Worm (Caenorhabditis elegans): ENCODE data around the gene hsp-25.

The hsp-25 gene

ce11 chrX:6029075-6029474 lies 10.4 kb downstream of the hsp-25 start:
- TF ChIP-seq ets-7 (tag; optimal IDR thresholded peaks at IDR 0.05) = no peak
- TF ChIP-seq ceh-13 (GFP tag; optimal IDR thresholded peaks at IDR 0.05) = no peak
- TF ChIP-seq hnd-1 (tag; optimal IDR thresholded peaks at IDR 0.05) = no peak
- no peak for TF ChIP-seq sea-1 (GFP tag; conservative IDR thresholded peaks at IDR 0.05)
- no peak for TF ChIP-seq tbx-11 (GFP tag; IDR thresholded peaks at IDR 0.05)
- no peak for TF ChIP-seq hmbx-1 (tag; optimal IDR thresholded peaks at IDR 0.05)
- TF ChIP-seq aly-1 (tag; optimal IDR thresholded peaks at IDR 0.05) = no peak
- TF ChIP-seq hmg-4 (GFP tag; optimal IDR thresholded peaks at IDR 0.05) = no peak
- TF ChIP-seq ceh-36 (tag; optimal IDR thresholded peaks at IDR 0.05) = no peak
- TF ChIP-seq ama-1 (optimal IDR thresholded peaks at IDR 0.05) = no peak
- no peak for TF ChIP-seq tbx-37 (GFP tag; conservative IDR thresholded peaks at IDR 0.05)
- TF ChIP-seq pes-1 (GFP tag; IDR thresholded peaks at IDR 0.05) = no peak
- TF ChIP-seq F13C5.2 (tag; optimal IDR thresholded peaks at IDR 0.05) = no peak
- no peak for TF ChIP-seq flt-1 (GFP tag; IDR thresholded peaks at IDR 0.05)
- no peak for TF ChIP-seq scrt-1 (GFP tag; IDR thresholded peaks at IDR 0.05)
- TF ChIP-seq tra-4 (tag; optimal IDR thresholded peaks at IDR 0.05) = no peak
- no peak for TF ChIP-seq B0310.2 (tag; optimal IDR thresholded peaks at IDR 0.05)

DNA sequence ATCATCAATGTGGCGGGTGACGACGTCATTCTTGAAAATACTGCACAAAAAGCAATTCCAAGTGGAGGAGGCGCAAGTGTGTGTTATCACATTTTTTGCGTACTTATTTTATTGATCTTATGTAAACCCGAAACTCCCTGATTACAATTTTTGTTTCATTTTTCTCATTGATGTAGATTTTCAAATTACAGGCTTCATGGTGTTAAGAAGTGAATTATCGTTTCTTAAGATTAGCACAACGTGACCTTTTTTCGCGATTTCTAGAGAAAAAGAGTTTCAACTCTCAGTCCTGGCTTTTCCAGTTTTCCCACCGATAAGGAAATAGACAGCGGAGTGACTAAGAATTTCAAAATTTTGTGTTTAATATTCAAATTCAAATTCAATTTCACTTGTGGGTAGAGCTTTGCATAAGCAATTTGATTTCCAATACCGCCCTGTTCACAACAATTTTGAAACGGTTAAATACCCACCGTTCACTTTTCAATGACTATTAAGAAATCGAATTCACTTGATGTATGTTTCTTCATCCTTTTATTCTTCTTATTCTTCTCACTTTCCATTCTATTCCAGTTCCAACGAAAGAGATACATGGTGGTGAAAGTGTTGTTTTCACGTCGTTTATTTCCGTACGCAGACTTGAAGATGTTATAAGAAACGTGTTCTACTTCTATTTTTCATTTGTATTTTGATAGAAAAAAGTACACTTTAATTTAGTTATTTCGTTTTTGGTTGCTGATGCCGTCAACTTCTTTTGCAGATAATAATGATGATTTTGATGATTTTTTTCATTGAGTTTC lies 12.5 kb downstream of the hsp-25 start:
- TF ChIP-seq pes-1 (GFP tag; IDR thresholded peaks at IDR 0.05) = no peak
- no peak for TF ChIP-seq hmbx-1 (tag; optimal IDR thresholded peaks at IDR 0.05)
- TF ChIP-seq ceh-36 (tag; optimal IDR thresholded peaks at IDR 0.05) = no peak
- no peak for TF ChIP-seq tra-4 (tag; optimal IDR thresholded peaks at IDR 0.05)
- TF ChIP-seq F13C5.2 (tag; optimal IDR thresholded peaks at IDR 0.05) = no peak

ce11 chrX:6024977-6025376 lies 14.5 kb downstream of the hsp-25 start:
- no peak for TF ChIP-seq ama-1 (optimal IDR thresholded peaks at IDR 0.05)
- no peak for TF ChIP-seq aly-1 (tag; optimal IDR thresholded peaks at IDR 0.05)
- TF ChIP-seq hnd-1 (tag; optimal IDR thresholded peaks at IDR 0.05) = no peak
- TF ChIP-seq tbx-37 (GFP tag; conservative IDR thresholded peaks at IDR 0.05) = no peak
- TF ChIP-seq flt-1 (GFP tag; IDR thresholded peaks at IDR 0.05) = no peak

- TF ChIP-seq F13C5.2 (tag; optimal IDR thresholded peaks at IDR 0.05) (no peak), tra-4 (tag; optimal IDR thresholded peaks at IDR 0.05) (no peak), scrt-1 (GFP tag; IDR thresholded peaks at IDR 0.05) (no peak), hmbx-1 (tag; optimal IDR thresholded peaks at IDR 0.05) (no peak), sea-1 (GFP tag; conservative IDR thresholded peaks at IDR 0.05) (no peak), ama-1 (optimal IDR thresholded peaks at IDR 0.05) (no peak), pes-1 (GFP tag; IDR thresholded peaks at IDR 0.05) (no peak), hnd-1 (tag; optimal IDR thresholded peaks at IDR 0.05) (no peak)
Observed at ce11 chrX:6022469-6022868, 17.0 kb downstream of the hsp-25 start, which contains the start of gene lelo-3. Gene lelo-3 (minus strand): TSS chrX:6022569.

DNA sequence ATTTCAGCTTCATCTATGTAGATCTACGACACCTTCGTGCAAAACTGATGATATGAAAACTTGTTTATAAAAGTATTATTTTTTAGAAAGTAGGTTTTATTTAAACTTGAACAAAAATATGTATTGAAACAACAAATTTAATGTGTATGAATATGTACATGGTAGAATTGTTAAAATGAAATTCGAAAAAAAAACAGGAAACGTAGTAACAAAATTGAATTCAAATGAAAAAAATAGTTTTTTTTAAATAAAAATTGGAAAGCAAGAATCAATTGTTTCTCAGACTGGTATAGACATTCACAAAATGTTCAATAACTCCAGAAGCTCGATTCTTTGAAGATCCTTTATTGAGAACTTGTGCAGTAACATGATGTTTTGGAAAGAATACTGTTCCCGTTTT lies 18.7 kb downstream of the hsp-25 start:
- TF ChIP-seq ceh-13 (GFP tag; optimal IDR thresholded peaks at IDR 0.05) = no peak
- no peak for TF ChIP-seq scrt-1 (GFP tag; IDR thresholded peaks at IDR 0.05)
- no peak for TF ChIP-seq pes-1 (GFP tag; IDR thresholded peaks at IDR 0.05)
- TF ChIP-seq aly-1 (tag; optimal IDR thresholded peaks at IDR 0.05) = no peak
- no peak for TF ChIP-seq tra-4 (tag; optimal IDR thresholded peaks at IDR 0.05)
- no peak for TF ChIP-seq flt-1 (GFP tag; IDR thresholded peaks at IDR 0.05)
- no peak for TF ChIP-seq ama-1 (optimal IDR thresholded peaks at IDR 0.05)
- TF ChIP-seq hnd-1 (tag; optimal IDR thresholded peaks at IDR 0.05) = no peak
- TF ChIP-seq ceh-36 (tag; optimal IDR thresholded peaks at IDR 0.05) = no peak
- no peak for TF ChIP-seq B0310.2 (tag; optimal IDR thresholded peaks at IDR 0.05)

- TF ChIP-seq tra-4 (tag; optimal IDR thresholded peaks at IDR 0.05) = no peak
- TF ChIP-seq ama-1 (optimal IDR thresholded peaks at IDR 0.05) = no peak
- no peak for TF ChIP-seq ets-7 (tag; optimal IDR thresholded peaks at IDR 0.05)
- no peak for TF ChIP-seq sea-1 (GFP tag; conservative IDR thresholded peaks at IDR 0.05)
- TF ChIP-seq B0310.2 (tag; optimal IDR thresholded peaks at IDR 0.05) = no peak
- no peak for TF ChIP-seq ceh-36 (tag; optimal IDR thresholded peaks at IDR 0.05)
- TF ChIP-seq hnd-1 (tag; optimal IDR thresholded peaks at IDR 0.05) = no peak
- no peak for TF ChIP-seq tbx-11 (GFP tag; IDR thresholded peaks at IDR 0.05)
- TF ChIP-seq hmg-4 (GFP tag; optimal IDR thresholded peaks at IDR 0.05) = no peak
- TF ChIP-seq aly-1 (tag; optimal IDR thresholded peaks at IDR 0.05) = no peak
- TF ChIP-seq pes-1 (GFP tag; IDR thresholded peaks at IDR 0.05) = no peak
- TF ChIP-seq tbx-37 (GFP tag; conservative IDR thresholded peaks at IDR 0.05) = no peak
- TF ChIP-seq F13C5.2 (tag; optimal IDR thresholded peaks at IDR 0.05) = no peak
- no peak for TF ChIP-seq scrt-1 (GFP tag; IDR thresholded peaks at IDR 0.05)
- no peak for TF ChIP-seq flt-1 (GFP tag; IDR thresholded peaks at IDR 0.05)
- TF ChIP-seq ceh-13 (GFP tag; optimal IDR thresholded peaks at IDR 0.05) = no peak
- TF ChIP-seq hmbx-1 (tag; optimal IDR thresholded peaks at IDR 0.05) = no peak
Observed at ce11 chrX:6019886-6020469, 19.5 kb downstream of the hsp-25 start, which contains the start of gene C09B8.4. Gene C09B8.4 (minus strand): TSS chrX:6019936.

ce11 chrX:6015096-6015495 lies 24.3 kb downstream of the hsp-25 start, which contains the start of gene C09B8.8:
Gene C09B8.8 (plus strand): TSS chrX:6015492.
- TF ChIP-seq tra-4 (tag; optimal IDR thresholded peaks at IDR 0.05) (no peak), tbx-37 (GFP tag; conservative IDR thresholded peaks at IDR 0.05) (no peak), ceh-13 (GFP tag; optimal IDR thresholded peaks at IDR 0.05) (no peak), tbx-11 (GFP tag; IDR thresholded peaks at IDR 0.05) (no peak), F13C5.2 (tag; optimal IDR thresholded peaks at IDR 0.05) (no peak), hmg-4 (GFP tag; optimal IDR thresholded peaks at IDR 0.05) (no peak), aly-1 (tag; optimal IDR thresholded peaks at IDR 0.05) (no peak), scrt-1 (GFP tag; IDR thresholded peaks at IDR 0.05) (no peak), sea-1 (GFP tag; conservative IDR thresholded peaks at IDR 0.05) (no peak), ets-7 (tag; optimal IDR thresholded peaks at IDR 0.05) (no peak), B0310.2 (tag; optimal IDR thresholded peaks at IDR 0.05) (no peak)
